Worm (Caenorhabditis elegans) whole organism, L4 larva: ENCODE results near the gene srz-16.

Experiments used
- F49E8.2 ChIP-seq: sonication (generic microtip); optimal IDR thresholded peaks from 2 replicates; lab custom pipeline; 2016; ENCODE audit warnings: missing compliant biosample characterization, mild to moderate bottlenecking, missing genetic modification characterization, borderline replicate concordance
- Y5F2A.4 ChIP-seq: fragments of 200-800 bp; sonication (Bioruptor generic); optimal IDR thresholded peaks from 2 replicates; lab custom pipeline; 2018; ENCODE audit warnings: mild to moderate bottlenecking, missing genetic modification characterization, missing compliant biosample characterization
- ZK337.2 ChIP-seq: fragments of 200-800 bp; sonication (Bioruptor generic); IDR thresholded peaks from 2 replicates; pipeline ENCODE4 v1.3.6; 2022; ENCODE audit warnings: missing genetic modification reagents, missing genetic modification characterization, missing compliant biosample characterization
- dmd-9 ChIP-seq: fragments of 200-800 bp; sonication (Bioruptor generic); IDR thresholded peaks from 2 replicates; pipeline ENCODE4 v1.3.6; 2022; ENCODE audit warnings: missing genetic modification reagents, missing genetic modification characterization, missing compliant biosample characterization
- egl-27 ChIP-seq: sonication (generic microtip); optimal IDR thresholded peaks from 3 replicates; lab custom pipeline; 2017; ENCODE audit warnings: missing biosample characterization, missing genetic modification reagents, missing genetic modification characterization
- egl-43 ChIP-seq: fragments of 200-800 bp; sonication (Bioruptor generic); IDR thresholded peaks from 2 replicates; pipeline ENCODE4 v1.3.6; 2022; ENCODE audit warnings: missing genetic modification reagents, missing genetic modification characterization, missing compliant biosample characterization
- nhr-102 ChIP-seq: sonication (generic microtip); optimal IDR thresholded peaks from 2 replicates; lab custom pipeline; 2016; ENCODE audit warnings: mild to moderate bottlenecking, missing genetic modification characterization, moderate library complexity, missing compliant biosample characterization
- nhr-11 ChIP-seq: fragments of 150-350 bp; optimal IDR thresholded peaks from 2 replicates; lab custom pipeline; 2014; ENCODE audit warnings: missing biosample characterization, missing genetic modification characterization
- saeg-2 ChIP-seq: fragments of 200-800 bp; sonication (Bioruptor generic); IDR thresholded peaks from 2 replicates; pipeline ENCODE4 v1.3.6; 2022; ENCODE audit warnings: missing genetic modification reagents, missing genetic modification characterization, missing compliant biosample characterization
- skn-1 ChIP-seq: fragments of 150-350 bp; optimal IDR thresholded peaks from 2 replicates; lab custom pipeline; 2014; ENCODE audit warnings: missing biosample characterization, missing genetic modification characterization
- snpc-4 ChIP-seq: fragments of 150-350 bp; optimal IDR thresholded peaks from 2 replicates; lab custom pipeline; 2014; ENCODE audit warnings: missing biosample characterization, missing genetic modification characterization

ce11 chrV:20233743-20234142 is 47.3 kb upstream of the srz-16 start, which contains the start of gene Y113G7B.15:
- TF ChIP-seq egl-27 (tag; lab: Kevin White, UChicago) (no peak), skn-1 (tag; lab: Kevin White, UChicago) (no peak), nhr-11 (tag; lab: Kevin White, UChicago) (no peak), egl-43 (GFP tag; lab: Robert Waterston, UW) (no peak), Y5F2A.4 (GFP tag; lab: Kevin White, UChicago) (no peak), dmd-9 (GFP tag; lab: Robert Waterston, UW) (no peak), F49E8.2 (tag; lab: Kevin White, UChicago) (no peak), saeg-2 (GFP tag; lab: Robert Waterston, UW) (no peak), ZK337.2 (no peak), snpc-4 (no peak), nhr-102 (tag; lab: Kevin White, UChicago) (no peak)
